Fruit fly (Drosophila melanogaster) whole organism, embryonic: Measurements from ENCODE around the gene CG5181.

ENCODE experiments used
- CG10366 ChIP-seq: fragments of 200-800 bp; sonication (Bioruptor generic); IDR thresholded peaks from 2 replicates; pipeline ENCODE4 v1.3.6; 2022; ENCODE audit warnings: missing biosample characterization, missing genetic modification characterization
- CG10979 ChIP-seq: fragments of 200-800 bp; sonication (Bioruptor generic); optimal IDR thresholded peaks from 2 replicates; lab custom pipeline; 2018; ENCODE audit warnings: missing biosample characterization, mild to moderate bottlenecking, missing genetic modification characterization, moderate library complexity
- CG11085 ChIP-seq: fragments of 200-800 bp; sonication (Bioruptor generic); IDR thresholded peaks from 2 replicates; pipeline ENCODE4 v1.3.6; 2022; ENCODE audit warnings: missing biosample characterization, missing genetic modification characterization
- CG11398 ChIP-seq: fragments of 200-800 bp; sonication (Bioruptor generic); optimal IDR thresholded peaks from 2 replicates; lab custom pipeline; 2016; ENCODE audit warnings: missing biosample characterization, missing genetic modification characterization
- CG13775 ChIP-seq: fragments of 200-800 bp; sonication (Bioruptor generic); optimal IDR thresholded peaks from 3 replicates; lab custom pipeline; 2017; ENCODE audit warnings: missing biosample characterization, mild to moderate bottlenecking, missing genetic modification characterization
- CG15011 ChIP-seq: fragments of 200-800 bp; sonication (Bioruptor generic); optimal IDR thresholded peaks from 3 replicates; lab custom pipeline; 2018; ENCODE audit warnings: missing biosample characterization, mild to moderate bottlenecking, missing genetic modification characterization
- CG1529 ChIP-seq: fragments of 200-800 bp; sonication (Bioruptor generic); optimal IDR thresholded peaks from 3 replicates; lab custom pipeline; 2018; ENCODE audit warnings: missing biosample characterization, missing genetic modification characterization
- CG15696 ChIP-seq: fragments of 200-800 bp; sonication (Bioruptor generic); optimal IDR thresholded peaks from 2 replicates; lab custom pipeline; 2019; ENCODE audit warnings: missing biosample characterization, mild to moderate bottlenecking, missing genetic modification characterization, moderate library complexity
- CG17385 ChIP-seq: fragments of 200-800 bp; sonication (Bioruptor generic); optimal IDR thresholded peaks from 3 replicates; lab custom pipeline; 2018; ENCODE audit warnings: missing biosample characterization, mild to moderate bottlenecking, missing genetic modification characterization
- CG17912 ChIP-seq: fragments of 200-800 bp; sonication (Bioruptor generic); optimal IDR thresholded peaks from 2 replicates; lab custom pipeline; 2018; ENCODE audit warnings: missing biosample characterization, mild to moderate bottlenecking, missing genetic modification characterization
- CG18599 ChIP-seq: fragments of 200-800 bp; sonication (Bioruptor generic); optimal IDR thresholded peaks from 3 replicates; lab custom pipeline; 2017; ENCODE audit warnings: missing biosample characterization, missing genetic modification characterization, mild to moderate bottlenecking, moderate library complexity, missing genetic modification reagents
- CG18619 ChIP-seq: fragments of 200-800 bp; sonication (Bioruptor generic); optimal IDR thresholded peaks from 3 replicates; lab custom pipeline; 2017; ENCODE audit warnings: missing biosample characterization, mild to moderate bottlenecking, missing genetic modification characterization
- CG32772 ChIP-seq: fragments of 200-800 bp; sonication (Bioruptor generic); IDR thresholded peaks from 2 replicates; pipeline ENCODE4 v1.3.6; 2022; ENCODE audit warnings: missing biosample characterization, missing genetic modification characterization
- CG4404 ChIP-seq: fragments of 200-800 bp; sonication (Bioruptor generic); IDR thresholded peaks from 2 replicates; pipeline ENCODE4 v1.3.6; 2022; ENCODE audit warnings: missing biosample characterization, missing genetic modification characterization
- CG6689 ChIP-seq: fragments of 200-800 bp; sonication (Bioruptor generic); IDR thresholded peaks from 2 replicates; pipeline ENCODE4 v1.3.6; 2022; ENCODE audit warnings: missing biosample characterization, missing genetic modification characterization
- CG6854 ChIP-seq: fragments of 200-800 bp; sonication (Bioruptor generic); optimal IDR thresholded peaks from 3 replicates; lab custom pipeline; 2017; ENCODE audit warnings: missing biosample characterization, mild to moderate bottlenecking, missing genetic modification characterization
- CG9609 ChIP-seq: fragments of 200-800 bp; sonication (Bioruptor generic); optimal IDR thresholded peaks from 3 replicates; lab custom pipeline; 2016; ENCODE audit warnings: missing biosample characterization, missing genetic modification characterization
- D19B ChIP-seq: fragments of 200-800 bp; sonication (Bioruptor generic); optimal IDR thresholded peaks from 2 replicates; lab custom pipeline; 2017; ENCODE audit warnings: missing biosample characterization, mild to moderate bottlenecking, missing genetic modification characterization
- Dfd ChIP-seq, 2 experiments: fragments of >200 bp; optimal IDR thresholded peaks; 2 replicates each; lab custom pipeline; 2017; ENCODE audit warnings: missing biosample characterization in 2 of 2, missing genetic modification characterization in 2 of 2
- Elba2 ChIP-seq: fragments of 200-800 bp; sonication (Bioruptor generic); optimal IDR thresholded peaks from 3 replicates; lab custom pipeline; 2016; ENCODE audit warnings: missing biosample characterization, missing genetic modification characterization
- Gsc ChIP-seq: fragments of 200-800 bp; sonication (Bioruptor generic); IDR thresholded peaks from 2 replicates; pipeline ENCODE4 v1.3.6; 2022; ENCODE audit warnings: missing biosample characterization, missing genetic modification characterization
- H15 ChIP-seq: fragments of 200-800 bp; sonication (Bioruptor generic); IDR thresholded peaks from 3 replicates; pipeline ENCODE4 v1.3.6; 2022; ENCODE audit warnings: missing biosample characterization, missing genetic modification characterization
- Hr3 ChIP-seq: fragments of 200-800 bp; sonication (Bioruptor generic); optimal IDR thresholded peaks from 3 replicates; lab custom pipeline; 2016; ENCODE audit warnings: missing biosample characterization, missing genetic modification characterization
- Hr78 ChIP-seq, 2 experiments: fragments of 200-800 bp in 1 of 2; fragments of >200 bp in 1 of 2; sonication (Bioruptor generic) in 1 of 2; optimal IDR thresholded peaks; 2 replicates each; lab custom pipeline; 2017 to 2019; ENCODE audit warnings: missing biosample characterization in 2 of 2, missing genetic modification characterization in 2 of 2, mild to moderate bottlenecking in 1 of 2, moderate library complexity in 1 of 2
- MESR4 ChIP-seq: fragments of 200-800 bp; sonication (Bioruptor generic); optimal IDR thresholded peaks from 2 replicates; lab custom pipeline; 2018; ENCODE audit warnings: missing biosample characterization, mild to moderate bottlenecking, missing genetic modification characterization, moderate library complexity
- Mes4 ChIP-seq: fragments of 200-800 bp; sonication (Bioruptor generic); optimal IDR thresholded peaks from 2 replicates; lab custom pipeline; 2016; ENCODE audit warnings: missing biosample characterization, missing genetic modification characterization
- NK7.1 ChIP-seq: fragments of 200-800 bp; sonication (Bioruptor generic); optimal IDR thresholded peaks from 3 replicates; lab custom pipeline; 2016; ENCODE audit warnings: missing biosample characterization, missing genetic modification characterization
- Optix ChIP-seq: fragments of 200-800 bp; sonication (Bioruptor generic); IDR thresholded peaks from 3 replicates; pipeline ENCODE4 v1.3.6; 2022; ENCODE audit warnings: missing biosample characterization, missing genetic modification characterization
- Stat92E ChIP-seq, 3 experiments: fragments of >200 bp in 2 of 3; fragments of 200-800 bp in 1 of 3; sonication (Bioruptor generic) in 1 of 3; optimal IDR thresholded peaks; 2 replicates each; lab custom pipeline; 2017 to 2019; ENCODE audit warnings: missing biosample characterization in 3 of 3, missing genetic modification characterization in 3 of 3, mild to moderate bottlenecking in 1 of 3, moderate library complexity in 1 of 3
- ac ChIP-seq: fragments of 200-800 bp; sonication (Bioruptor generic); optimal IDR thresholded peaks from 3 replicates; lab custom pipeline; 2017; ENCODE audit warnings: missing biosample characterization, mild to moderate bottlenecking, missing genetic modification characterization
- bsh ChIP-seq, 2 experiments: fragments of 200-800 bp; sonication (Bioruptor generic); optimal IDR thresholded peaks; 2 replicates each; lab custom pipeline; 2017 to 2018; ENCODE audit warnings: mild to moderate bottlenecking in 2 of 2, missing biosample characterization in 2 of 2, missing genetic modification characterization in 2 of 2, moderate library complexity in 1 of 2
- chinmo ChIP-seq: fragments of 200-800 bp; sonication (Bioruptor generic); IDR thresholded peaks from 4 replicates; pipeline ENCODE4 v1.3.6; 2022; ENCODE audit warnings: missing biosample characterization, missing genetic modification characterization; ENCODE audit not compliant: partially characterized antibody
- ci ChIP-seq: fragments of 200-800 bp; sonication (Bioruptor generic); IDR thresholded peaks from 3 replicates; pipeline ENCODE4 v1.3.6; 2022; ENCODE audit warnings: missing biosample characterization, missing genetic modification characterization
- dmrt11E ChIP-seq: fragments of 200-800 bp; sonication (Bioruptor generic); optimal IDR thresholded peaks from 3 replicates; lab custom pipeline; 2018; ENCODE audit warnings: missing biosample characterization, mild to moderate bottlenecking, missing genetic modification characterization, moderate library complexity
- emc ChIP-seq: fragments of 200-800 bp; sonication (Bioruptor generic); optimal IDR thresholded peaks from 2 replicates; lab custom pipeline; 2016; ENCODE audit warnings: missing biosample characterization, missing genetic modification characterization
- fru ChIP-seq: fragments of >200 bp; optimal IDR thresholded peaks from 2 replicates; lab custom pipeline; 2017
- gcm ChIP-seq: fragments of 200-800 bp; sonication (Bioruptor generic); optimal IDR thresholded peaks from 2 replicates; lab custom pipeline; 2019; ENCODE audit warnings: missing biosample characterization, mild to moderate bottlenecking, missing genetic modification characterization, moderate library complexity
- gcm2 ChIP-seq: fragments of 200-800 bp; sonication (Bioruptor generic); optimal IDR thresholded peaks from 2 replicates; lab custom pipeline; 2016; ENCODE audit warnings: missing biosample characterization, missing genetic modification characterization
- ham ChIP-seq: fragments of 200-800 bp; sonication (Bioruptor generic); IDR thresholded peaks from 2 replicates; pipeline ENCODE4 v1.3.6; 2022; ENCODE audit warnings: missing biosample characterization, missing genetic modification characterization
- kay ChIP-seq: fragments of 200-800 bp; sonication (Bioruptor generic); optimal IDR thresholded peaks from 2 replicates; lab custom pipeline; 2016; ENCODE audit warnings: missing biosample characterization, missing genetic modification characterization
- luna ChIP-seq: fragments of 200-800 bp; sonication (Bioruptor generic); optimal IDR thresholded peaks from 2 replicates; lab custom pipeline; 2016; ENCODE audit warnings: missing biosample characterization, missing genetic modification characterization
- nau ChIP-seq: fragments of 200-800 bp; sonication (Bioruptor generic); optimal IDR thresholded peaks from 3 replicates; lab custom pipeline; 2017; ENCODE audit warnings: missing biosample characterization, mild to moderate bottlenecking, missing genetic modification characterization, missing genetic modification reagents
- nerfin-2 ChIP-seq: fragments of 200-800 bp; sonication (Bioruptor generic); IDR thresholded peaks from 2 replicates; pipeline ENCODE4 v1.3.6; 2022; ENCODE audit warnings: missing biosample characterization, missing genetic modification characterization; ENCODE audit not compliant: partially characterized antibody
- sima ChIP-seq: fragments of 200-800 bp; sonication (Bioruptor generic); optimal IDR thresholded peaks from 2 replicates; lab custom pipeline; 2016; ENCODE audit warnings: missing biosample characterization, missing genetic modification characterization
- trem ChIP-seq: fragments of 200-800 bp; optimal IDR thresholded peaks from 3 replicates; lab custom pipeline; 2019; ENCODE audit warnings: missing biosample characterization, mild to moderate bottlenecking, missing genetic modification characterization, moderate library complexity
- tup ChIP-seq: fragments of 200-800 bp; sonication (Bioruptor generic); optimal IDR thresholded peaks from 2 replicates; lab custom pipeline; 2016; ENCODE audit warnings: missing biosample characterization, mild to moderate bottlenecking, missing genetic modification characterization, moderate library complexity
- zen2 ChIP-seq: fragments of 200-800 bp; sonication (Bioruptor generic); IDR thresholded peaks from 3 replicates; pipeline ENCODE4 v1.3.6; 2022; ENCODE audit warnings: missing biosample characterization, missing genetic modification characterization; ENCODE audit not compliant: partially characterized antibody
- zf30C ChIP-seq: fragments of 200-800 bp; sonication (Bioruptor generic); optimal IDR thresholded peaks from 3 replicates; lab custom pipeline; 2018; ENCODE audit warnings: missing biosample characterization, mild to moderate bottlenecking, missing genetic modification characterization

The CG5181 gene

DNA sequence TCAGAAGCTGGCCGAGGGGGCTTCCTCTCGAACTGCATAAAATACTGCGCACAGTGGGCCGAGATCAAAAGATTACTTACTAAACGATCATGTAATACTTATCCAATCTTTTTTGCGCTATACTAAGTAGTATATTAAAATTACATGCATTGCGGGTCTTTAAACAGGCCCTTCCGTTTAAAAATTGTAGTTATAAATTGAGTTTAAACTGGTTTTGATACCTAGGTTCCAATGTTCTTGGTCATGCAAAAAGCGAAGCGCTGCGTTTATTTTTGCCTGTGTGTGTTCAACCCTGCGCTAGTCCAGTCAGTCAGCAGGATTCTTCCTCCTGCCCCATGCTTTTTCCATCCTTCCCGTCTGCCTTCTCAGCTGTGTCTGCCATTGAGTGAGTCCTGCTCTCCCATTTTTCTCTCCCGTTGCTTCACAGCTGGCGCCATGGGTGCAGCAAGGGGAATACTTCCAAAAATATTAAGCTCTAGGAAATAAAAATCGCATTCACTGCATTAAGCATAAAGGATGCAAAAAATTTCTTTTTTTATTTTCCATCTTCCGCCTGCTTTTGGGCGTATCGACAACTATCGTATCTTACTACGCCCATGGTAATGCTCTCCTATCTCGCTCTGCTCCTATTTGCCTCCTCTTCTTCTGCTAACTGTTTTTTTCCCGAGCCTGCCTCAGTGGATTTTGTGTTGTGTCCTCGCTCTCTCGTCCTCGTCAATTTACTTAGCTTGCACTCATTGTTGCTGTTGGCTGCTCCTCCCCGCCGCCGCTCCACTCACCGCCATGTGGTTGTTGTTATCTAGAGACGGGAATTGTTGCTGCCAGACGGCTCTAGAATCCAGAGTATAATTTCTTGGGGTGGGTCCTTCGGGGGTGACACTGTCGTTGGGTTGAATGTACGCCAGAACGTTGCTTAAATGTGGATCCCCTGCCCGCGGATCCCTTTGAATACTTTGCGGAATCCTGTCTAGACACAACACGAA, 11.0 kb upstream of the CG5181 start (continued):
- peak; percentile 68 for TF ChIP-seq CG17385 (GFP tag; lab: Kevin White, UChicago)
- peak; percentile 81 for TF ChIP-seq ci (GFP tag; lab: Robert Waterston, UW)
- TF ChIP-seq ac (GFP tag; lab: Kevin White, UChicago), result no peak
- TF ChIP-seq CG18619, result peak; percentile 45
- peak; percentile 48; the same call in 1 of the 2 replicates for TF ChIP-seq CG11085 (GFP tag; lab: Robert Waterston, UW)
- TF ChIP-seq CG13775, result peak; percentile 51
- TF ChIP-seq fru (lab: Kevin White, UChicago), result no peak
- peak; percentile 33; the same call in 1 of the 2 replicates for TF ChIP-seq Gsc (GFP tag; lab: Robert Waterston, UW)
- TF ChIP-seq CG18599 (GFP tag; lab: Kevin White, UChicago), result peak; percentile 94
- TF ChIP-seq gcm (GFP tag; lab: Kevin White, UChicago), result no peak
- no peak for TF ChIP-seq Stat92E (GFP tag; optimal IDR thresholded peaks at IDR 0.05; lab: Kevin White, UChicago)
- peak; percentile 54 for TF ChIP-seq D19B (GFP tag; lab: Kevin White, UChicago)
- no peak for TF ChIP-seq kay
- peak; percentile 38 for TF ChIP-seq bsh (GFP tag; optimal IDR thresholded peaks at IDR 0.05; lab: Kevin White, UChicago)
- peak; percentile 44 for TF ChIP-seq CG10979
- peak; percentile 57 for TF ChIP-seq CG32772 (GFP tag; lab: Robert Waterston, UW)
- peak; percentile 14 for TF ChIP-seq gcm2 (GFP tag; lab: Kevin White, UChicago)
- TF ChIP-seq CG1529, result peak; percentile 10
- no peak; the same call in 2 of the 3 replicates for TF ChIP-seq Optix
- TF ChIP-seq CG9609 (GFP tag; lab: Kevin White, UChicago), result peak; percentile 76
- TF ChIP-seq CG6854 (GFP tag; lab: Kevin White, UChicago), result peak; percentile 53
- TF ChIP-seq CG15011 (GFP tag; lab: Kevin White, UChicago), result peak; percentile 56
- no peak for TF ChIP-seq zf30C (GFP tag; lab: Kevin White, UChicago)
- TF ChIP-seq ham (GFP tag; lab: Robert Waterston, UW), result no peak
- peak; percentile 37 for TF ChIP-seq tup (GFP tag; lab: Kevin White, UChicago)
- TF ChIP-seq zen2 (GFP tag; lab: Robert Waterston, UW), result no peak
- no peak for TF ChIP-seq MESR4 (GFP tag; lab: Kevin White, UChicago)
- TF ChIP-seq nau (GFP tag; lab: Kevin White, UChicago), result no peak
- TF ChIP-seq Hr78 (GFP tag; optimal IDR thresholded peaks at IDR 0.05; lab: Kevin White, UChicago), result no peak
- TF ChIP-seq Dfd (GFP tag; optimal IDR thresholded peaks at IDR 0.05; lab: Kevin White, UChicago), result no peak
- TF ChIP-seq luna, result peak; percentile 52
- TF ChIP-seq Hr3 (GFP tag; lab: Kevin White, UChicago), result peak; percentile 58
- peak; percentile 52 for TF ChIP-seq CG6689 (GFP tag; lab: Robert Waterston, UW)
- TF ChIP-seq NK7.1 (GFP tag; lab: Kevin White, UChicago), result peak; percentile 50
- TF ChIP-seq CG11398 (GFP tag; lab: Kevin White, UChicago), result peak; percentile 13
- no peak for TF ChIP-seq chinmo
- TF ChIP-seq Mes4 (GFP tag; lab: Kevin White, UChicago), result peak; percentile 2
- no peak for TF ChIP-seq trem (tag; lab: Kevin White, UChicago)
- TF ChIP-seq CG17912 (GFP tag; lab: Kevin White, UChicago), result no peak
- no peak for TF ChIP-seq CG15696 (tag; lab: Kevin White, UChicago)
- peak; percentile 65 for TF ChIP-seq CG10366 (GFP tag; lab: Robert Waterston, UW)
- peak; percentile 45 for TF ChIP-seq emc (GFP tag; lab: Kevin White, UChicago)
- no peak for TF ChIP-seq nerfin-2
- peak; percentile 22 for TF ChIP-seq dmrt11E
- no peak for TF ChIP-seq H15 (GFP tag; lab: Robert Waterston, UW)
- TF ChIP-seq CG4404 (GFP tag; lab: Robert Waterston, UW), result peak; percentile 58
- TF ChIP-seq Elba2 (GFP tag; lab: Kevin White, UChicago), result no peak
- TF ChIP-seq sima (GFP tag; lab: Kevin White, UChicago), result peak; percentile 26
